Fruit fly (Drosophila melanogaster): ENCODE results near the gene Ccp84Ae.

dm6 chr3R:6686428-6686827 is 5.1 kb downstream of the Ccp84Ae start, which contains the start of gene Ccp84Ag:
- TF ChIP-seq dac (GFP tag; optimal IDR thresholded peaks at IDR 0.05) (no peak), lz (GFP tag; optimal IDR thresholded peaks at IDR 0.05) (no peak), CG11762 (GFP tag; optimal IDR thresholded peaks at IDR 0.05; ENCODE audit: insufficient read depth) (no peak), Eip78C (GFP tag) (no peak), fd59A (GFP tag; optimal IDR thresholded peaks at IDR 0.05) (no peak), Gug (GFP tag; IDR thresholded peaks at IDR 0.05) (no peak), Lpt (GFP tag; optimal IDR thresholded peaks at IDR 0.05) (no peak), CG6808 (GFP tag; optimal IDR thresholded peaks at IDR 0.05) (no peak)
